Worm (Caenorhabditis elegans): Measurements from ENCODE around the gene R52.6.

DNA sequence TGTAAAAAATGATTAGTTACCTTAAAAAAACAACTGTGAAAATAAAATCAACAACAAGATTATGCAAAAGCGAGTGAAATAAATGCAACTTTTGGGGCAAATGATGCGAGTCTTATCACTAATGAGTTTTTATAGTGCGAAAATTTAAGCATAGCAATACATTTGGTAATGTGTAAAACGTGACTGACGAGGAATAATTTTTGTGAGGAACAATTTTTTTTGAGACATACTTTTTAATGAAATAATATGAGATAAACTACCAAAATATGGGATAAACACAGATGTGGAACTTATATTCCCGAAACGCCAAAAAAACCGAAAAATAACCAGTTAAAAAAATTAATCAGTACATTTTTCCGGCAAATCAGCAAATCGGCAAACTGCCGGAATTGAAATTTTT is 32.4 kb downstream of the R52.6 start, which contains the start of gene F07E5.9:
- no peak for TF ChIP-seq nhr-129 (tag; optimal IDR thresholded peaks at IDR 0.05)
- TF ChIP-seq ztf-1 (GFP tag; conservative IDR thresholded peaks at IDR 0.05) = no peak
- TF ChIP-seq blmp-1 (tag; optimal IDR thresholded peaks at IDR 0.05; ENCODE audit: insufficient read depth) = no peak
- no peak for TF ChIP-seq elt-3 (tag; optimal IDR thresholded peaks at IDR 0.05)
- no peak for TF ChIP-seq C34F6.9 (tag; optimal IDR thresholded peaks at IDR 0.05)
- no peak for TF ChIP-seq alr-1 (tag; optimal IDR thresholded peaks at IDR 0.05)
- no peak for TF ChIP-seq aly-2 (tag; optimal IDR thresholded peaks at IDR 0.05)
- no peak for TF ChIP-seq ztf-11 (tag; optimal IDR thresholded peaks at IDR 0.05)
- TF ChIP-seq nhr-11 (tag; optimal IDR thresholded peaks at IDR 0.05) = no peak
- no peak for TF ChIP-seq ZK546.5 (tag; optimal IDR thresholded peaks at IDR 0.05)
- TF ChIP-seq nhr-237 (tag; optimal IDR thresholded peaks at IDR 0.05) = no peak
- TF ChIP-seq nhr-6 (tag; optimal IDR thresholded peaks at IDR 0.05) = no peak
- no peak for TF ChIP-seq skn-1 (tag; optimal IDR thresholded peaks at IDR 0.05)

Data from whole organism, L2 larva.